Worm (Caenorhabditis elegans) whole organism, late embryonic: ENCODE data around the gene C35D6.4.

Experiments used
- C38D4.7 ChIP-seq: fragments of 200-800 bp; sonication (Bioruptor generic); optimal IDR thresholded peaks from 2 replicates; lab custom pipeline; 2018; ENCODE audit warnings: mild to moderate bottlenecking, missing genetic modification characterization, moderate library complexity, missing compliant biosample characterization
- K02D7.2 ChIP-seq: sonication (generic microtip); optimal IDR thresholded peaks from 2 replicates; lab custom pipeline; 2017; ENCODE audit warnings: mild to moderate bottlenecking, missing genetic modification characterization, missing compliant biosample characterization
- T23F11.4 ChIP-seq: fragments of 200-800 bp; sonication (Bioruptor generic); optimal IDR thresholded peaks from 2 replicates; lab custom pipeline; 2018; ENCODE audit warnings: mild to moderate bottlenecking, missing genetic modification characterization, missing compliant biosample characterization
- ahr-1 ChIP-seq: sonication (generic microtip); optimal IDR thresholded peaks from 2 replicates; lab custom pipeline; 2016; ENCODE audit warnings: missing genetic modification characterization, missing compliant biosample characterization
- ama-1 ChIP-seq: fragments of 150-350 bp; optimal IDR thresholded peaks from 2 replicates; lab custom pipeline; 2014
- ceh-14 ChIP-seq: sonication (generic microtip); optimal IDR thresholded peaks from 2 replicates; lab custom pipeline; 2016; ENCODE audit warnings: missing genotype, missing genetic modification characterization, missing compliant biosample characterization
- ceh-19 ChIP-seq: fragments of 200-800 bp; sonication (Bioruptor generic); optimal IDR thresholded peaks from 2 replicates; lab custom pipeline; 2018; ENCODE audit warnings: mild to moderate bottlenecking, missing genetic modification characterization, missing compliant biosample characterization
- ceh-30 ChIP-seq: fragments of 150-350 bp; optimal IDR thresholded peaks from 2 replicates; lab custom pipeline; 2014; ENCODE audit warnings: missing biosample characterization, missing genetic modification characterization
- ceh-45 ChIP-seq: fragments of 200-800 bp; sonication (Bioruptor generic); IDR thresholded peaks from 2 replicates; pipeline ENCODE4 v1.3.6; 2022; ENCODE audit warnings: missing genetic modification reagents, missing genetic modification characterization, missing compliant biosample characterization
- che-1 ChIP-seq: sonication (generic microtip); optimal IDR thresholded peaks from 2 replicates; lab custom pipeline; 2016; ENCODE audit warnings: mild to moderate bottlenecking, missing genetic modification characterization, missing compliant biosample characterization
- dmd-4 ChIP-seq: sonication (generic microtip); optimal IDR thresholded peaks from 2 replicates; lab custom pipeline; 2016; ENCODE audit warnings: borderline replicate concordance, missing genetic modification characterization, missing compliant biosample characterization
- elt-4 ChIP-seq: sonication (generic microtip); optimal IDR thresholded peaks from 2 replicates; lab custom pipeline; 2016; ENCODE audit warnings: missing genetic modification characterization, missing compliant biosample characterization
- fax-1 ChIP-seq: sonication (generic microtip); optimal IDR thresholded peaks from 2 replicates; lab custom pipeline; 2016; ENCODE audit warnings: missing genotype, missing genetic modification characterization, missing compliant biosample characterization
- fkh-6 ChIP-seq: sonication (generic microtip); optimal IDR thresholded peaks from 2 replicates; lab custom pipeline; 2016; ENCODE audit warnings: missing genetic modification characterization, missing compliant biosample characterization
- gmeb-2 ChIP-seq: sonication (generic microtip); optimal IDR thresholded peaks from 2 replicates; lab custom pipeline; 2016; ENCODE audit warnings: missing genetic modification characterization, inconsistent platforms, missing compliant biosample characterization
- hlh-8 ChIP-seq: sonication (generic microtip); optimal IDR thresholded peaks from 2 replicates; lab custom pipeline; 2016; ENCODE audit warnings: missing genotype, missing genetic modification characterization, missing compliant biosample characterization
- mec-3 ChIP-seq: sonication (generic microtip); optimal IDR thresholded peaks from 2 replicates; lab custom pipeline; 2016; ENCODE audit warnings: borderline replicate concordance, missing genetic modification characterization, missing compliant biosample characterization
- nfya-1 ChIP-seq: sonication (generic microtip); optimal IDR thresholded peaks from 2 replicates; lab custom pipeline; 2017; ENCODE audit warnings: missing genetic modification characterization, mild to moderate bottlenecking, missing compliant biosample characterization, antibody characterized with exemption, moderate library complexity
- npax-4 ChIP-seq: sonication (generic microtip); optimal IDR thresholded peaks from 2 replicates; lab custom pipeline; 2016; ENCODE audit warnings: missing genetic modification characterization, missing compliant biosample characterization
- odd-2 ChIP-seq: sonication (generic microtip); optimal IDR thresholded peaks from 2 replicates; lab custom pipeline; 2017; ENCODE audit warnings: antibody characterized with exemption, mild to moderate bottlenecking, missing genetic modification characterization, missing compliant biosample characterization
- pat-9 ChIP-seq: fragments of 200-800 bp; sonication (Bioruptor generic); optimal IDR thresholded peaks from 2 replicates; lab custom pipeline; 2018; ENCODE audit warnings: mild to moderate bottlenecking, missing genetic modification characterization, moderate library complexity, missing compliant biosample characterization
- pax-1 ChIP-seq: fragments of 150-350 bp; optimal IDR thresholded peaks from 2 replicates; lab custom pipeline; 2014; ENCODE audit warnings: missing biosample characterization, missing genetic modification characterization
- pqm-1 ChIP-seq: sonication (generic microtip); optimal IDR thresholded peaks from 2 replicates; lab custom pipeline; 2016; ENCODE audit warnings: missing genetic modification characterization, missing compliant biosample characterization
- pros-1 ChIP-seq: fragments of 150-350 bp; optimal IDR thresholded peaks from 2 replicates; lab custom pipeline; 2014; ENCODE audit warnings: missing biosample characterization, missing genetic modification reagents, missing genetic modification characterization
- sdc-2 ChIP-seq: sonication (generic microtip); optimal IDR thresholded peaks from 2 replicates; lab custom pipeline; 2016; ENCODE audit warnings: missing genotype, missing genetic modification characterization, missing compliant biosample characterization
- sox-2 ChIP-seq: fragments of 200-800 bp; sonication (Bioruptor generic); IDR thresholded peaks from 2 replicates; pipeline ENCODE4 v1.3.6; 2022; ENCODE audit warnings: missing genetic modification reagents, missing genetic modification characterization, missing compliant biosample characterization
- syd-9 ChIP-seq: sonication (generic microtip); optimal IDR thresholded peaks from 2 replicates; lab custom pipeline; 2016; ENCODE audit warnings: mild to moderate bottlenecking, missing genetic modification characterization, moderate library complexity, missing compliant biosample characterization
- tbx-2 ChIP-seq: sonication (generic microtip); optimal IDR thresholded peaks from 2 replicates; lab custom pipeline; 2016; ENCODE audit warnings: missing genetic modification characterization, missing compliant biosample characterization
- ttx-3 ChIP-seq: sonication (generic microtip); optimal IDR thresholded peaks from 2 replicates; lab custom pipeline; 2016; ENCODE audit warnings: missing genetic modification reagents, missing genetic modification characterization, missing compliant biosample characterization
- unc-3 ChIP-seq, 2 experiments: fragments of 200-800 bp in 1 of 2; sonication (Bioruptor generic) in 1 of 2; sonication (generic microtip) in 1 of 2; conservative IDR thresholded peaks in 1 of 2; optimal IDR thresholded peaks in 1 of 2; 2 replicates each; pipeline versions ENCODE4 v1.3.6 to Lab custom; 2016 to 2022; ENCODE audit warnings: missing compliant biosample characterization in 2 of 2, missing genetic modification characterization in 2 of 2, missing genetic modification reagents in 1 of 2
- unc-55 ChIP-seq: sonication (generic microtip); optimal IDR thresholded peaks from 2 replicates; lab custom pipeline; 2017; ENCODE audit warnings: missing biosample characterization, missing genetic modification reagents, missing genetic modification characterization
- unc-86 ChIP-seq: sonication (generic microtip); optimal IDR thresholded peaks from 2 replicates; lab custom pipeline; 2016; ENCODE audit warnings: missing genetic modification characterization, missing compliant biosample characterization
- zip-5 ChIP-seq: sonication (generic microtip); optimal IDR thresholded peaks from 2 replicates; lab custom pipeline; 2016; ENCODE audit warnings: missing genetic modification characterization, missing compliant biosample characterization
- ztf-16 ChIP-seq: sonication (generic microtip); optimal IDR thresholded peaks from 2 replicates; lab custom pipeline; 2017; ENCODE audit warnings: missing genetic modification characterization, missing compliant biosample characterization

C35D6.4 gene

DNA sequence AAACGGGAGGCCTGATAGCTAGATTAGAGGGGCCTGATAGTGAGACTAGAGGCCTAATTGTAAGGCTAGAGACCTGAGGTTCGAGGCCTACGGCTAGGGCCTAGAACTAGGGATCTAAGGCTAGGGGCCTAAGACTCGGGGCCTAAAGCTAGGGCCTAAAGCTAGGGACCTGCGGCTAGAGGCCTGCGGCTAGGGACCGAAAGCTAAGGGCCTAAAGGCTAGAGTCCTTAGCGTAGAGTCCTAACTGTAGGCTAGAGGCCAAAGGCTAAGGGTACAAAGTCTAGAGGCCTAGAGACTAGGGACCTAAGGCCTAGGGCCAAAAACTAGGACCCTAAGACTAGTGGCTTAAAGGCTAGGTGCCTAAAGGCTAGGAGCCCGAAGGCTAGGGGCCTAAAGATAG lies 17.7 kb upstream of the C35D6.4 start:
- no peak for TF ChIP-seq fax-1 (tag; lab: Kevin White, UChicago)
- TF ChIP-seq elt-4, result peak; percentile 62
- TF ChIP-seq che-1 (tag; lab: Kevin White, UChicago), result no peak
- TF ChIP-seq, all 69 proteins: peak for 1

DNA sequence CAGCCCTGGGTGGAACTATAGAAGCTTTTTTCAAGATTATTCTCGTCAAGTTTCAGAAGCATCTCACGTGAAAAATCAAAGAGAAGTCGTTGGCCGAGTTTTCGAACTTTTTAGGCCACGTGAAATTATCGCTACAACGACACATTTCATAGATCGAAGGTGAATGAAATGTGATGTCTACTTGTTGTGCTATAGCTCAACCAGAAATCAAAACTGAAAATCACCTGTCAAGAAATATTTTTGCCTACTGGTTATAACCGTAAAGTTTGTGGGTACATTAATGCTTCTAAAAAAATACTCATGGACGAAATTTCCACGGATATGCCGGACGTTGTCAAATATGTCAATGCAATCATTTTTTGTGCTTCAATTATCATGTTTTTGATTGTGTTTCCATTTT lies 15.8 kb upstream of the C35D6.4 start, which contains the start of gene srz-38:
TSS of gene srz-38 (plus strand) at position 301 of the 400 bp plus-strand sequence.
- TF ChIP-seq sdc-2 (tag; lab: Kevin White, UChicago) (no peak), fkh-6 (tag; lab: Kevin White, UChicago) (no peak), mec-3 (tag; lab: Kevin White, UChicago) (no peak), ceh-14 (tag; lab: Kevin White, UChicago) (no peak), zip-5 (no peak), unc-55 (GFP tag; lab: Kevin White, UChicago) (no peak), ztf-16 (tag; lab: Kevin White, UChicago) (no peak), ceh-19 (GFP tag; lab: Kevin White, UChicago) (no peak)

DNA sequence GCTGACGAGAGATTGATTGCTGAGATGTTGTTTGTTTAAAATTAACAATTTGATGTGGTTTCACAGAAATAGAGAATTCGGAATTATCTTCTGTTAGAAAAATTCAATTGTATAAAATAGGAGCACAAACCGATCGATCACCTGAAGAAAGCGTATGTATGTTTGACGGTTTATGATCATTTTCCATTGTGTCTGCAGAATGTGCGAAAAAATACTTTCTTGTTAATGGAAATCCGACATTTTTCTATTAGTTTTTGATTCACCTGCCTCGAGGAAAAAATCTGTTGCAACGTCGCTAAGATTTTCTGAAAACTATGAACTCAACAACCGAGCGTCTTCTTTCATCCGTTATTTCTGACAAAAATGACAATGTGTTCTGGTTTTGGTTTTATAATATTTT lies 14.1 kb upstream of the C35D6.4 start, which contains the start of gene C35D6.13:
TSS of gene C35D6.13 (plus strand) at position 301 of the 400 bp plus-strand sequence.
- no peak for TF ChIP-seq pax-1 (tag; lab: Kevin White, UChicago)
- no peak for TF ChIP-seq npax-4 (tag; lab: Kevin White, UChicago)
- no peak for TF ChIP-seq che-1 (tag; lab: Kevin White, UChicago)
- TF ChIP-seq C38D4.7 (GFP tag; lab: Kevin White, UChicago), result no peak
- no peak for TF ChIP-seq hlh-8
- no peak for TF ChIP-seq ahr-1 (tag; lab: Kevin White, UChicago)
- TF ChIP-seq ttx-3, result no peak
- TF ChIP-seq ceh-45 (GFP tag; lab: Robert Waterston, UW), result no peak
- TF ChIP-seq pqm-1 (tag; lab: Kevin White, UChicago), result no peak
- TF ChIP-seq, all 69 proteins: peak for 0

DNA sequence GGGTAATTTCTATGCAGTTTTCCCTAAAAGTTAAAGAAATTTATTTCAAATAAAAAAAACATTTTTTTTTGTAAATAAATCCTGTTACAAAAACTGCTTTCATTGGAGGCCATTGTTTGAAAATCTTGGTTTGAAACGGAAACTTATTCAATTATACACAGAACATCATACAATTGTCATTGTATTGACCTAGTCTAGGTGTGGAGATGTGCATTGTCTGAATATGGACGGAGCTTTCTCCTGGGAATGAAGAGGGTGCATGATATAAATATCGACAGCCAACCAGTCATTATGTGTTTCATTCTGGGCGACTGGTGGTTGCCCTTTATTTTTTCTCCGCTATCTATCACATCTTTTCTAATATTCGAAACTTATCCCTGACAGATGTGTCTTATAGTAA lies 4.3 kb upstream of the C35D6.4 start, which contains the start of gene C35D6.3:
TSS of gene C35D6.3 (plus strand) at position 301 of the 400 bp plus-strand sequence.
- TF ChIP-seq dmd-4 (tag; lab: Kevin White, UChicago) (no peak), pros-1 (tag; lab: Kevin White, UChicago) (no peak)

DNA sequence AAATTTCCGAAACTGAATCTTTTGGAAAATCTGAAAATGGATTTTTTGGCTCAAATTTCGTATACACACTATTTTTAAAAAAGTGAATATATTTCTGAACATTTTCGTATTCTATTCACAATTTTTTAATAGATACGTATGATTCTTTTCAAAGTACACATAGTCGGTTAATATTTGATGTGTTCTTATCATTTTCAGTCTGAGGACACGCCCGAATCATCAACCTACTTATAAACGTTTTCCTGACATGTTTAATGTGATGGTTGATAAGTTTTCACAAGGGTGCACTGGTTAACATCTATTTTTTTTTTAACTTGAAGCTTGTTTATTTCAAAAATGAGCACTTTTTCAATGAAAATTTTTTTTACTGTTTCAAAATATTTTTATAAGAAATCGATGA lies 13.8 kb downstream of the C35D6.4 start:
- TF ChIP-seq ceh-30 (tag; lab: Kevin White, UChicago) (no peak), gmeb-2 (no peak), syd-9 (tag; lab: Kevin White, UChicago) (no peak), tbx-2 (tag; lab: Kevin White, UChicago) (no peak), mec-3 (tag; lab: Kevin White, UChicago) (no peak), zip-5 (no peak), ttx-3 (no peak), fkh-6 (tag; lab: Kevin White, UChicago) (no peak), ama-1 (lab: Kevin White, UChicago) (no peak), nfya-1 (tag; lab: Kevin White, UChicago) (no peak), ceh-14 (tag; lab: Kevin White, UChicago) (no peak), ahr-1 (tag; lab: Kevin White, UChicago) (no peak), fax-1 (tag; lab: Kevin White, UChicago) (no peak), elt-4 (no peak), ztf-16 (tag; lab: Kevin White, UChicago) (no peak), unc-3 (GFP tag; conservative IDR thresholded peaks at IDR 0.05; lab: Robert Waterston, UW) (no peak), unc-3 (tag; optimal IDR thresholded peaks at IDR 0.05; lab: Kevin White, UChicago) (no peak), T23F11.4 (GFP tag; lab: Kevin White, UChicago) (no peak)
- TF ChIP-seq, all 69 proteins: peak for 0

DNA sequence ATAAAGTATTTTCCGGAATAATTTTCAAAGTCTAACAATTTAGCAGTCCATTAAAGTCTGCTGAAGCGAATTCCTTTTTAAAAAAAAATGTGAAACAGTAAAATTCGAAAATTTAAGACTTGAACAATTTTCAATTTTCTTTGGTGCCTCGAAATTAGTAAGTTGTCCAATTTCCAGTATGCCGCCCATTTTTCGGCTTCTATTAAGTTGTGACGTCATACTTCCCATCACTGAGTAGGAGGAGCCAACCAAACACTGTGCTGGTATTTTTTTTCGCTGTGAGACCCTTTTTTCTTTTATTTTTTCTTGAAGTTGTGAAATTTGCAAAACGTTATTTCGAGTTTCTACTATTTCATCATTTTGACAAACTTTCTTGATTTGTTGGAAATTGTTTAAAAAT lies 19.8 kb downstream of the C35D6.4 start:
- no peak for TF ChIP-seq unc-3 (GFP tag; conservative IDR thresholded peaks at IDR 0.05; lab: Robert Waterston, UW)
- no peak for TF ChIP-seq unc-3 (tag; optimal IDR thresholded peaks at IDR 0.05; lab: Kevin White, UChicago)
- TF ChIP-seq odd-2, result no peak
- no peak for TF ChIP-seq K02D7.2 (tag; lab: Kevin White, UChicago)
- no peak for TF ChIP-seq sox-2
- TF ChIP-seq unc-86 (tag; lab: Kevin White, UChicago), result no peak
- TF ChIP-seq pat-9 (tag; lab: Kevin White, UChicago), result no peak
- TF ChIP-seq, all 69 proteins: peak for 0
